Worm (Caenorhabditis elegans) whole organism, young adult: ENCODE data around the gene C26E1.1.

Source experiments
- B0019.2 ChIP-seq: fragments of 200-800 bp; sonication (Bioruptor generic); conservative IDR thresholded peaks from 2 replicates; pipeline ENCODE4 v1.3.6; 2022; ENCODE audit warnings: missing genetic modification reagents, missing genetic modification characterization, missing compliant biosample characterization
- B0261.1 ChIP-seq: sonication (generic microtip); optimal IDR thresholded peaks from 2 replicates; lab custom pipeline; 2016; ENCODE audit warnings: mild to moderate bottlenecking, missing genetic modification characterization, moderate library complexity, missing compliant biosample characterization
- C06A6.2 ChIP-seq: fragments of 200-800 bp; sonication (Bioruptor generic); conservative IDR thresholded peaks from 2 replicates; pipeline ENCODE4 v1.3.6; 2022; ENCODE audit warnings: missing genetic modification characterization, missing compliant biosample characterization
- C17E4.6 ChIP-seq: fragments of 200-800 bp; sonication (Bioruptor generic); IDR thresholded peaks from 2 replicates; pipeline ENCODE4 v1.3.6; 2022; ENCODE audit warnings: missing genetic modification reagents, missing genetic modification characterization, missing compliant biosample characterization
- F10E7.11 ChIP-seq: sonication (generic microtip); optimal IDR thresholded peaks from 2 replicates; lab custom pipeline; 2017; ENCODE audit warnings: mild to moderate bottlenecking, missing genetic modification characterization, moderate library complexity, missing compliant biosample characterization
- F22D6.2 ChIP-seq: sonication (generic microtip); optimal IDR thresholded peaks from 2 replicates; lab custom pipeline; 2016; ENCODE audit warnings: mild to moderate bottlenecking, missing genetic modification characterization, missing compliant biosample characterization
- F23B12.7 ChIP-seq: sonication (generic microtip); optimal IDR thresholded peaks from 2 replicates; lab custom pipeline; 2017; ENCODE audit warnings: missing genetic modification characterization, mild to moderate bottlenecking, missing compliant biosample characterization, antibody characterized with exemption, moderate library complexity; ENCODE audit not compliant: insufficient read depth
- F33H1.4 ChIP-seq: fragments of 200-800 bp; sonication (Bioruptor generic); IDR thresholded peaks from 2 replicates; pipeline ENCODE4 v1.3.6; 2022; ENCODE audit warnings: missing genetic modification reagents, missing genetic modification characterization, missing compliant biosample characterization
- F39B2.1 ChIP-seq: fragments of 200-800 bp; sonication (Bioruptor generic); IDR thresholded peaks from 2 replicates; pipeline ENCODE4 v1.3.6; 2022; ENCODE audit warnings: missing genetic modification reagents, missing genetic modification characterization, missing compliant biosample characterization
- Y53F4B.3 ChIP-seq: fragments of 200-800 bp; sonication (Bioruptor generic); IDR thresholded peaks from 2 replicates; pipeline ENCODE4 v1.3.6; 2022; ENCODE audit warnings: missing genetic modification reagents, missing genetic modification characterization, missing compliant biosample characterization
- Y67H2A.10 ChIP-seq: fragments of 200-800 bp; sonication (Bioruptor generic); conservative IDR thresholded peaks from 2 replicates; pipeline ENCODE4 v1.3.6; 2022; ENCODE audit warnings: missing genetic modification reagents, missing genetic modification characterization, missing compliant biosample characterization
- Y95B8A.8 ChIP-seq: fragments of 200-800 bp; sonication (Bioruptor generic); IDR thresholded peaks from 2 replicates; pipeline ENCODE4 v1.3.6; 2022; ENCODE audit warnings: missing genetic modification reagents, missing genetic modification characterization, missing compliant biosample characterization
- ZK185.1 ChIP-seq: sonication (generic microtip); optimal IDR thresholded peaks from 2 replicates; lab custom pipeline; 2016; ENCODE audit warnings: mild to moderate bottlenecking, missing genetic modification characterization, missing compliant biosample characterization; ENCODE audit not compliant: poor library complexity, severe bottlenecking
- ama-1 ChIP-seq, 3 experiments: fragments of 150-350 bp in 1 of 3; sonication (generic microtip) in 2 of 3; optimal IDR thresholded peaks; 2 replicates each; lab custom pipeline; 2014 to 2018; ENCODE audit warnings: missing biosample characterization in 2 of 3, missing genetic modification characterization in 2 of 3, missing genetic modification reagents in 2 of 3
- atf-7 ChIP-seq: sonication (generic microtip); optimal IDR thresholded peaks from 2 replicates; lab custom pipeline; 2017; ENCODE audit warnings: mild to moderate bottlenecking, missing genetic modification characterization, missing compliant biosample characterization
- ccch-3 ChIP-seq: fragments of 200-800 bp; sonication (Bioruptor generic); optimal IDR thresholded peaks from 2 replicates; lab custom pipeline; 2018; ENCODE audit warnings: mild to moderate bottlenecking, missing genetic modification characterization, missing compliant biosample characterization
- ceh-100 ChIP-seq: fragments of 200-800 bp; sonication (Bioruptor generic); IDR thresholded peaks from 2 replicates; pipeline ENCODE4 v1.3.6; 2022; ENCODE audit warnings: missing genetic modification reagents, missing genetic modification characterization, missing compliant biosample characterization
- ceh-27 ChIP-seq: fragments of 200-800 bp; sonication (Bioruptor generic); optimal IDR thresholded peaks from 2 replicates; lab custom pipeline; 2018; ENCODE audit warnings: mild to moderate bottlenecking, missing genetic modification characterization, moderate library complexity, missing compliant biosample characterization
- ceh-40 ChIP-seq: fragments of 200-800 bp; sonication (Bioruptor generic); IDR thresholded peaks from 2 replicates; pipeline ENCODE4 v1.3.6; 2022; ENCODE audit warnings: missing genetic modification characterization, missing compliant biosample characterization
- ceh-91 ChIP-seq: fragments of 200-800 bp; sonication (Bioruptor generic); IDR thresholded peaks from 2 replicates; pipeline ENCODE4 v1.3.6; 2022; ENCODE audit warnings: missing genetic modification reagents, missing genetic modification characterization, missing compliant biosample characterization
- dpff-1 ChIP-seq: sonication (generic microtip); optimal IDR thresholded peaks from 2 replicates; lab custom pipeline; 2017; ENCODE audit warnings: mild to moderate bottlenecking, missing genetic modification characterization, missing compliant biosample characterization
- dpl-1 ChIP-seq: fragments of 150-350 bp; optimal IDR thresholded peaks from 2 replicates; lab custom pipeline; 2014; ENCODE audit warnings: missing biosample characterization, missing genetic modification reagents, missing genetic modification characterization
- efl-1 ChIP-seq: fragments of 150-350 bp; optimal IDR thresholded peaks from 2 replicates; lab custom pipeline; 2014; ENCODE audit warnings: missing biosample characterization, missing genetic modification reagents, missing genetic modification characterization
- ekl-4 ChIP-seq: fragments of 200-800 bp; sonication (Bioruptor generic); IDR thresholded peaks from 2 replicates; pipeline ENCODE4 v1.3.6; 2022; ENCODE audit warnings: missing genetic modification reagents, missing genetic modification characterization, missing compliant biosample characterization
- him-1 ChIP-seq: sonication (generic microtip); optimal IDR thresholded peaks from 2 replicates; lab custom pipeline; 2016; ENCODE audit warnings: missing genotype, missing genetic modification reagents, missing genetic modification characterization, missing compliant biosample characterization
- hlh-12 ChIP-seq: sonication (generic microtip); optimal IDR thresholded peaks from 2 replicates; lab custom pipeline; 2016; ENCODE audit warnings: missing genetic modification characterization, missing compliant biosample characterization
- hsf-1 ChIP-seq: fragments of 200-800 bp; sonication (Bioruptor generic); IDR thresholded peaks from 2 replicates; pipeline ENCODE4 v1.3.6; 2022; ENCODE audit warnings: missing genetic modification reagents, missing genetic modification characterization, missing compliant biosample characterization
- lag-1 ChIP-seq: fragments of 200-800 bp; sonication (Bioruptor generic); IDR thresholded peaks from 2 replicates; pipeline ENCODE4 v1.3.6; 2022; ENCODE audit warnings: missing genetic modification reagents, missing genetic modification characterization, missing compliant biosample characterization
- let-526 ChIP-seq: fragments of 200-800 bp; sonication (Bioruptor generic); IDR thresholded peaks from 2 replicates; pipeline ENCODE4 v1.3.6; 2022; ENCODE audit warnings: missing genetic modification reagents, missing genetic modification characterization, missing compliant biosample characterization
- lin-35 ChIP-seq, 3 experiments: fragments of 150-350 bp in 2 of 3; sonication (generic microtip) in 1 of 3; optimal IDR thresholded peaks; 2 replicates each; lab custom pipeline; 2014 to 2018; ENCODE audit warnings: missing biosample characterization in 3 of 3, missing genetic modification characterization in 3 of 3, missing genetic modification reagents in 3 of 3
- lin-40 ChIP-seq: sonication (generic microtip); optimal IDR thresholded peaks from 2 replicates; lab custom pipeline; 2016; ENCODE audit warnings: missing genetic modification characterization, mild to moderate bottlenecking, missing compliant biosample characterization, missing genotype, missing genetic modification reagents
- lir-1 ChIP-seq: fragments of 200-800 bp; sonication (Bioruptor generic); conservative IDR thresholded peaks from 2 replicates; pipeline ENCODE4 v1.3.6; 2022; ENCODE audit warnings: missing genetic modification reagents, missing genetic modification characterization, missing compliant biosample characterization
- lsl-1 ChIP-seq: fragments of 200-800 bp; sonication (Bioruptor generic); optimal IDR thresholded peaks from 2 replicates; lab custom pipeline; 2018; ENCODE audit warnings: mild to moderate bottlenecking, missing genetic modification characterization, moderate library complexity, missing compliant biosample characterization
- madf-10 ChIP-seq: sonication (generic microtip); optimal IDR thresholded peaks from 2 replicates; lab custom pipeline; 2016; ENCODE audit warnings: mild to moderate bottlenecking, missing genetic modification characterization, missing compliant biosample characterization
- madf-6 ChIP-seq: fragments of 200-800 bp; sonication (Bioruptor generic); IDR thresholded peaks from 2 replicates; pipeline ENCODE4 v1.3.6; 2022; ENCODE audit warnings: missing genetic modification reagents, missing genetic modification characterization, missing compliant biosample characterization
- madf-8 ChIP-seq: fragments of 200-800 bp; sonication (Bioruptor generic); conservative IDR thresholded peaks from 2 replicates; pipeline ENCODE4 v1.3.6; 2022; ENCODE audit warnings: missing genetic modification reagents, missing genetic modification characterization, missing compliant biosample characterization
- nhr-179 ChIP-seq: sonication (generic microtip); optimal IDR thresholded peaks from 2 replicates; lab custom pipeline; 2016; ENCODE audit warnings: mild to moderate bottlenecking, missing genetic modification characterization, missing compliant biosample characterization
- nhr-27 ChIP-seq: fragments of 200-800 bp; sonication (Bioruptor generic); optimal IDR thresholded peaks from 2 replicates; lab custom pipeline; 2018; ENCODE audit warnings: mild to moderate bottlenecking, missing genetic modification characterization, moderate library complexity, missing compliant biosample characterization
- pbrm-1 ChIP-seq: fragments of 200-800 bp; sonication (Bioruptor generic); IDR thresholded peaks from 2 replicates; pipeline ENCODE4 v1.3.6; 2022; ENCODE audit warnings: missing genetic modification reagents, missing genetic modification characterization, missing compliant biosample characterization
- sdz-38 ChIP-seq: sonication (generic microtip); optimal IDR thresholded peaks from 2 replicates; lab custom pipeline; 2016; ENCODE audit warnings: missing genotype, missing genetic modification characterization, missing compliant biosample characterization
- snpc-1.1 ChIP-seq: sonication (generic microtip); optimal IDR thresholded peaks from 2 replicates; lab custom pipeline; 2017; ENCODE audit warnings: missing genetic modification characterization, mild to moderate bottlenecking, missing compliant biosample characterization, antibody characterized with exemption, moderate library complexity, missing genotype, missing genetic modification reagents; ENCODE audit not compliant: insufficient read depth
- snpc-1.3 ChIP-seq: sonication (generic microtip); optimal IDR thresholded peaks from 2 replicates; lab custom pipeline; 2017; ENCODE audit warnings: missing genetic modification characterization, mild to moderate bottlenecking, missing compliant biosample characterization, antibody characterized with exemption, moderate library complexity, missing genotype, missing genetic modification reagents; ENCODE audit not compliant: insufficient read depth
- xnd-1 ChIP-seq: sonication (generic microtip); optimal IDR thresholded peaks from 2 replicates; lab custom pipeline; 2016; ENCODE audit warnings: missing genotype, missing genetic modification reagents, missing genetic modification characterization, missing compliant biosample characterization
- zfh-2 ChIP-seq: fragments of 200-800 bp; sonication (Bioruptor generic); conservative IDR thresholded peaks from 2 replicates; pipeline ENCODE4 v1.3.6; 2022; ENCODE audit warnings: missing genetic modification reagents, missing genetic modification characterization, missing compliant biosample characterization
- zim-3 ChIP-seq: sonication (generic microtip); optimal IDR thresholded peaks from 2 replicates; lab custom pipeline; 2017; ENCODE audit warnings: mild to moderate bottlenecking, missing genetic modification characterization, moderate library complexity, missing compliant biosample characterization
- ztf-22 ChIP-seq: fragments of 200-800 bp; sonication (Bioruptor generic); optimal IDR thresholded peaks from 2 replicates; lab custom pipeline; 2018; ENCODE audit warnings: mild to moderate bottlenecking, missing genetic modification characterization, moderate library complexity, missing compliant biosample characterization
- ztf-26 ChIP-seq: sonication (generic microtip); optimal IDR thresholded peaks from 2 replicates; lab custom pipeline; 2017; ENCODE audit warnings: missing genetic modification characterization, missing compliant biosample characterization
- ztf-6 ChIP-seq: fragments of 200-800 bp; sonication (Bioruptor generic); IDR thresholded peaks from 2 replicates; pipeline ENCODE4 v1.3.6; 2022; ENCODE audit warnings: missing genetic modification reagents, missing genetic modification characterization, missing compliant biosample characterization

C26E1.1 gene

ce11 chrV:13313045-13313623 lies 15.8 kb downstream of the C26E1.1 start, which contains the start of gene C50B6.3 (continued):
- TF ChIP-seq ZK185.1 (tag; lab: Kevin White, UChicago) (peak; percentile 96), F22D6.2 (tag; lab: Kevin White, UChicago) (no peak), F10E7.11 (tag; lab: Kevin White, UChicago) (no peak), lin-35 (GFP tag; optimal IDR thresholded peaks at IDR 0.05; lab: Kevin White, UChicago) (peak in 1 of 3 experiments; percentile 72), ceh-27 (GFP tag; lab: Kevin White, UChicago) (peak; percentile 82), C06A6.2 (GFP tag; lab: Robert Waterston, UW) (no peak), ztf-22 (GFP tag; lab: Kevin White, UChicago) (no peak), snpc-1.3 (tag; lab: Kevin White, UChicago) (no peak), zfh-2 (GFP tag; lab: Robert Waterston, UW) (no peak), ekl-4 (GFP tag; lab: Robert Waterston, UW) (no peak), lsl-1 (GFP tag; lab: Kevin White, UChicago) (peak; percentile 70), F23B12.7 (tag; lab: Kevin White, UChicago) (no peak), efl-1 (GFP tag; lab: Kevin White, UChicago) (peak; percentile 11), madf-10 (peak; percentile 34), ceh-91 (GFP tag; lab: Robert Waterston, UW) (peak; percentile 47; the same call in 1 of the 2 replicates), F33H1.4 (GFP tag; lab: Robert Waterston, UW) (peak; percentile 64), ztf-6 (GFP tag; lab: Robert Waterston, UW) (no peak), madf-8 (GFP tag; lab: Robert Waterston, UW) (peak; percentile 27; the same call in 1 of the 2 replicates), xnd-1 (tag; lab: Kevin White, UChicago) (no peak), B0019.2 (GFP tag; lab: Robert Waterston, UW) (no peak), ztf-26 (no peak), F39B2.1 (GFP tag; lab: Robert Waterston, UW) (no peak), Y95B8A.8 (GFP tag; lab: Robert Waterston, UW) (no peak), ceh-40 (GFP tag; lab: Robert Waterston, UW) (no peak), sdz-38 (no peak), nhr-179 (tag; lab: Kevin White, UChicago) (no peak), zim-3 (tag; lab: Kevin White, UChicago) (no peak), lir-1 (no peak), ama-1 (optimal IDR thresholded peaks at IDR 0.05; lab: Kevin White, UChicago) (no peak), ama-1 (GFP tag; optimal IDR thresholded peaks at IDR 0.05; lab: Kevin White, UChicago) (no peak), him-1 (tag; lab: Kevin White, UChicago) (no peak), C17E4.6 (GFP tag; lab: Robert Waterston, UW) (no peak), hlh-12 (tag; lab: Kevin White, UChicago) (no peak), atf-7 (tag; lab: Kevin White, UChicago) (no peak), let-526 (GFP tag; lab: Robert Waterston, UW) (no peak; the same call in 1 of the 2 replicates), hsf-1 (no peak), B0261.1 (no peak), nhr-27 (no peak), pbrm-1 (GFP tag; lab: Robert Waterston, UW) (no peak), Y67H2A.10 (GFP tag; lab: Robert Waterston, UW) (no peak), snpc-1.1 (no peak), dpff-1 (no peak), Y53F4B.3 (GFP tag; lab: Robert Waterston, UW) (no peak), lag-1 (no peak), madf-6 (GFP tag; lab: Robert Waterston, UW) (peak; percentile 82), dpl-1 (GFP tag; lab: Kevin White, UChicago) (peak; percentile 40), ccch-3 (GFP tag; lab: Kevin White, UChicago) (peak; percentile 46), lin-40 (peak; percentile 65), ceh-100 (no peak)
